Fruit fly (Drosophila melanogaster): ENCODE measurements around the gene kst.

dm6 chr3L:3411699-3412098 is 75.0 kb downstream of the kst start:
- TF ChIP-seq Myc (optimal IDR thresholded peaks at IDR 0.05) (no peak), h (optimal IDR thresholded peaks at IDR 0.05) (no peak), psq (optimal IDR thresholded peaks at IDR 0.05) (no peak)

Measured in Kc167 (cell line).